Worm (Caenorhabditis elegans): ENCODE data around the gene R07A4.2.

The R07A4.2 gene

ce11 chrX:10757608-10758007 lies 11.3 kb upstream of the R07A4.2 start, which contains the start of gene R07A4.4:
R07A4.4 (minus strand) TSS chrX:10757708.
- no peak for TF ChIP-seq nhr-25 (tag; optimal IDR thresholded peaks at IDR 0.05)
- no peak for TF ChIP-seq nhr-10 (tag; optimal IDR thresholded peaks at IDR 0.05)
- TF ChIP-seq blmp-1 (tag; optimal IDR thresholded peaks at IDR 0.05; ENCODE audit: insufficient read depth): no peak
- no peak for TF ChIP-seq sma-3 (GFP tag; optimal IDR thresholded peaks at IDR 0.05)
- TF ChIP-seq nhr-21 (tag; optimal IDR thresholded peaks at IDR 0.05): no peak
- no peak for TF ChIP-seq ceh-82 (tag; optimal IDR thresholded peaks at IDR 0.05)
- no peak for TF ChIP-seq ama-1 (optimal IDR thresholded peaks at IDR 0.05)
- no peak for TF ChIP-seq alr-1 (tag; optimal IDR thresholded peaks at IDR 0.05)
- no peak for TF ChIP-seq nhr-129 (tag; optimal IDR thresholded peaks at IDR 0.05)
- TF ChIP-seq skn-1 (tag; optimal IDR thresholded peaks at IDR 0.05): no peak

ce11 chrX:10756185-10756584 lies 9.9 kb upstream of the R07A4.2 start:
- TF ChIP-seq crh-2 (tag; optimal IDR thresholded peaks at IDR 0.05) (no peak), zag-1 (tag; optimal IDR thresholded peaks at IDR 0.05) (no peak), alr-1 (tag; optimal IDR thresholded peaks at IDR 0.05) (no peak), nhr-12 (tag; optimal IDR thresholded peaks at IDR 0.05) (no peak), nhr-21 (tag; optimal IDR thresholded peaks at IDR 0.05) (peak; percentile 55), nhr-23 (tag; optimal IDR thresholded peaks at IDR 0.05) (no peak), unc-39 (tag; optimal IDR thresholded peaks at IDR 0.05) (no peak), blmp-1 (tag; optimal IDR thresholded peaks at IDR 0.05; ENCODE audit: insufficient read depth) (no peak), ztf-11 (tag; optimal IDR thresholded peaks at IDR 0.05) (no peak), sem-4 (tag; optimal IDR thresholded peaks at IDR 0.05) (no peak), ama-1 (optimal IDR thresholded peaks at IDR 0.05) (no peak), nhr-11 (tag; optimal IDR thresholded peaks at IDR 0.05) (no peak), lin-11 (tag; optimal IDR thresholded peaks at IDR 0.05) (peak; percentile 66), gmeb-1 (tag; optimal IDR thresholded peaks at IDR 0.05) (no peak), ceh-16 (tag; optimal IDR thresholded peaks at IDR 0.05) (no peak), egl-27 (tag; optimal IDR thresholded peaks at IDR 0.05) (no peak), nhr-237 (tag; optimal IDR thresholded peaks at IDR 0.05) (no peak), nhr-129 (tag; optimal IDR thresholded peaks at IDR 0.05) (peak; percentile 73), mdl-1 (tag; optimal IDR thresholded peaks at IDR 0.05) (no peak), C34F6.9 (tag; optimal IDR thresholded peaks at IDR 0.05) (no peak), lin-13 (GFP tag; optimal IDR thresholded peaks at IDR 0.05) (no peak), nhr-6 (tag; optimal IDR thresholded peaks at IDR 0.05) (no peak), F13H6.1 (tag; optimal IDR thresholded peaks at IDR 0.05) (no peak), fos-1 (tag; optimal IDR thresholded peaks at IDR 0.05) (no peak), sma-3 (GFP tag; optimal IDR thresholded peaks at IDR 0.05) (peak; percentile 21), ztf-4 (tag; optimal IDR thresholded peaks at IDR 0.05) (no peak), skn-1 (tag; optimal IDR thresholded peaks at IDR 0.05) (no peak), aly-2 (tag; optimal IDR thresholded peaks at IDR 0.05) (no peak)

- TF ChIP-seq ZK546.5 (tag; optimal IDR thresholded peaks at IDR 0.05) (no peak), zag-1 (tag; optimal IDR thresholded peaks at IDR 0.05) (no peak), ama-1 (optimal IDR thresholded peaks at IDR 0.05) (no peak), unc-55 (GFP tag; optimal IDR thresholded peaks at IDR 0.05) (no peak), sem-4 (tag; optimal IDR thresholded peaks at IDR 0.05) (no peak), elt-3 (tag; optimal IDR thresholded peaks at IDR 0.05) (no peak), mdl-1 (tag; optimal IDR thresholded peaks at IDR 0.05) (no peak), nhr-6 (tag; optimal IDR thresholded peaks at IDR 0.05) (no peak), nhr-25 (tag; optimal IDR thresholded peaks at IDR 0.05) (no peak), fos-1 (tag; optimal IDR thresholded peaks at IDR 0.05) (no peak), nhr-21 (tag; optimal IDR thresholded peaks at IDR 0.05) (no peak), ztf-1 (GFP tag; conservative IDR thresholded peaks at IDR 0.05) (no peak), gmeb-1 (tag; optimal IDR thresholded peaks at IDR 0.05) (no peak), nhr-237 (tag; optimal IDR thresholded peaks at IDR 0.05) (no peak), sma-3 (GFP tag; optimal IDR thresholded peaks at IDR 0.05) (no peak), mab-5 (tag; optimal IDR thresholded peaks at IDR 0.05) (no peak)
Measured at ce11 chrX:10754532-10754931, 8.2 kb upstream of the R07A4.2 start.

ce11 chrX:10753403-10753802 lies 7.1 kb upstream of the R07A4.2 start, which contains the start of gene R07A4.3:
R07A4.3 (plus strand) TSS chrX:10753703.
- no peak for TF ChIP-seq fos-1 (tag; optimal IDR thresholded peaks at IDR 0.05)
- no peak for TF ChIP-seq ztf-1 (GFP tag; conservative IDR thresholded peaks at IDR 0.05)
- TF ChIP-seq ZK546.5 (tag; optimal IDR thresholded peaks at IDR 0.05): no peak
- TF ChIP-seq ceh-16 (tag; optimal IDR thresholded peaks at IDR 0.05): no peak
- TF ChIP-seq ztf-11 (tag; optimal IDR thresholded peaks at IDR 0.05): no peak
- no peak for TF ChIP-seq lin-11 (tag; optimal IDR thresholded peaks at IDR 0.05)
- no peak for TF ChIP-seq sma-3 (GFP tag; optimal IDR thresholded peaks at IDR 0.05)
- no peak for TF ChIP-seq ztf-4 (tag; optimal IDR thresholded peaks at IDR 0.05)
- TF ChIP-seq egl-27 (tag; optimal IDR thresholded peaks at IDR 0.05): no peak
- TF ChIP-seq crh-2 (tag; optimal IDR thresholded peaks at IDR 0.05): no peak
- no peak for TF ChIP-seq lin-13 (GFP tag; optimal IDR thresholded peaks at IDR 0.05)

Measured in whole organism, L2 larva.